Worm (Caenorhabditis elegans) whole organism, young adult: ENCODE measurements around the gene C15H11.10.

Source experiments
- B0019.2 ChIP-seq: fragments of 200-800 bp; sonication (Bioruptor generic); conservative IDR thresholded peaks from 2 replicates; pipeline ENCODE4 v1.3.6; 2022; ENCODE audit warnings: missing genetic modification reagents, missing genetic modification characterization, missing compliant biosample characterization
- B0336.3 ChIP-seq: fragments of 200-800 bp; sonication (Bioruptor generic); IDR thresholded peaks from 2 replicates; pipeline ENCODE4 v1.3.6; 2022; ENCODE audit warnings: missing genetic modification characterization, missing compliant biosample characterization
- C06A6.2 ChIP-seq: fragments of 200-800 bp; sonication (Bioruptor generic); conservative IDR thresholded peaks from 2 replicates; pipeline ENCODE4 v1.3.6; 2022; ENCODE audit warnings: missing genetic modification characterization, missing compliant biosample characterization
- F10E7.11 ChIP-seq: sonication (generic microtip); optimal IDR thresholded peaks from 2 replicates; lab custom pipeline; 2017; ENCODE audit warnings: mild to moderate bottlenecking, missing genetic modification characterization, moderate library complexity, missing compliant biosample characterization
- F23B12.7 ChIP-seq: sonication (generic microtip); optimal IDR thresholded peaks from 2 replicates; lab custom pipeline; 2017; ENCODE audit warnings: missing genetic modification characterization, mild to moderate bottlenecking, missing compliant biosample characterization, antibody characterized with exemption, moderate library complexity; ENCODE audit not compliant: insufficient read depth
- F33H1.4 ChIP-seq: fragments of 200-800 bp; sonication (Bioruptor generic); IDR thresholded peaks from 2 replicates; pipeline ENCODE4 v1.3.6; 2022; ENCODE audit warnings: missing genetic modification reagents, missing genetic modification characterization, missing compliant biosample characterization
- Y53G8AR.9 ChIP-seq: fragments of 200-800 bp; sonication (Bioruptor generic); conservative IDR thresholded peaks from 2 replicates; pipeline ENCODE4 v1.3.6; 2022; ENCODE audit warnings: missing genetic modification reagents, missing genetic modification characterization, missing compliant biosample characterization
- ZK185.1 ChIP-seq: sonication (generic microtip); optimal IDR thresholded peaks from 2 replicates; lab custom pipeline; 2016; ENCODE audit warnings: mild to moderate bottlenecking, missing genetic modification characterization, missing compliant biosample characterization; ENCODE audit not compliant: poor library complexity, severe bottlenecking
- atf-7 ChIP-seq: sonication (generic microtip); optimal IDR thresholded peaks from 2 replicates; lab custom pipeline; 2017; ENCODE audit warnings: mild to moderate bottlenecking, missing genetic modification characterization, missing compliant biosample characterization
- athp-1 ChIP-seq: sonication (generic microtip); optimal IDR thresholded peaks from 2 replicates; lab custom pipeline; 2017; ENCODE audit warnings: mild to moderate bottlenecking, missing genetic modification characterization, missing compliant biosample characterization
- attf-5 ChIP-seq: fragments of 200-800 bp; sonication (Bioruptor generic); optimal IDR thresholded peaks from 2 replicates; lab custom pipeline; 2018; ENCODE audit warnings: mild to moderate bottlenecking, missing genetic modification characterization, missing compliant biosample characterization
- attf-6 ChIP-seq: fragments of 200-800 bp; sonication (Bioruptor generic); IDR thresholded peaks from 2 replicates; pipeline ENCODE4 v1.3.6; 2022; ENCODE audit warnings: missing genetic modification reagents, missing genetic modification characterization, missing compliant biosample characterization
- cebp-2 ChIP-seq: fragments of 200-800 bp; sonication (Bioruptor generic); IDR thresholded peaks from 2 replicates; pipeline ENCODE4 v1.3.6; 2022; ENCODE audit warnings: missing genetic modification characterization, missing compliant biosample characterization
- ceh-27 ChIP-seq: fragments of 200-800 bp; sonication (Bioruptor generic); optimal IDR thresholded peaks from 2 replicates; lab custom pipeline; 2018; ENCODE audit warnings: mild to moderate bottlenecking, missing genetic modification characterization, moderate library complexity, missing compliant biosample characterization
- ceh-40 ChIP-seq: fragments of 200-800 bp; sonication (Bioruptor generic); IDR thresholded peaks from 2 replicates; pipeline ENCODE4 v1.3.6; 2022; ENCODE audit warnings: missing genetic modification characterization, missing compliant biosample characterization
- ceh-58 ChIP-seq: fragments of 200-800 bp; sonication (Bioruptor generic); IDR thresholded peaks from 2 replicates; pipeline ENCODE4 v1.3.6; 2022; ENCODE audit warnings: missing genetic modification characterization, missing compliant biosample characterization
- dox-1 ChIP-seq: fragments of 200-800 bp; sonication (Bioruptor generic); IDR thresholded peaks from 2 replicates; pipeline ENCODE4 v1.3.6; 2022; ENCODE audit warnings: missing genetic modification reagents, missing genetic modification characterization, missing compliant biosample characterization
- dpff-1 ChIP-seq: sonication (generic microtip); optimal IDR thresholded peaks from 2 replicates; lab custom pipeline; 2017; ENCODE audit warnings: mild to moderate bottlenecking, missing genetic modification characterization, missing compliant biosample characterization
- egl-18 ChIP-seq: fragments of 200-800 bp; sonication (Bioruptor generic); IDR thresholded peaks from 2 replicates; pipeline ENCODE4 v1.3.6; 2022; ENCODE audit warnings: missing genetic modification reagents, missing genetic modification characterization, missing compliant biosample characterization
- ets-4 ChIP-seq: fragments of 200-800 bp; sonication (Bioruptor generic); optimal IDR thresholded peaks from 2 replicates; lab custom pipeline; 2018; ENCODE audit warnings: mild to moderate bottlenecking, missing genetic modification characterization, missing compliant biosample characterization
- fkh-3 ChIP-seq: sonication (generic microtip); optimal IDR thresholded peaks from 2 replicates; lab custom pipeline; 2016; ENCODE audit warnings: mild to moderate bottlenecking, missing genetic modification characterization, missing compliant biosample characterization
- him-1 ChIP-seq: sonication (generic microtip); optimal IDR thresholded peaks from 2 replicates; lab custom pipeline; 2016; ENCODE audit warnings: missing genotype, missing genetic modification reagents, missing genetic modification characterization, missing compliant biosample characterization
- hlh-26 ChIP-seq: fragments of 200-800 bp; sonication (Bioruptor generic); conservative IDR thresholded peaks from 2 replicates; pipeline ENCODE4 v1.3.6; 2022; ENCODE audit warnings: missing genetic modification reagents, missing genetic modification characterization, missing compliant biosample characterization
- hmg-20 ChIP-seq: fragments of 200-800 bp; sonication (Bioruptor generic); IDR thresholded peaks from 2 replicates; pipeline ENCODE4 v1.3.6; 2022; ENCODE audit warnings: missing genetic modification reagents, missing genetic modification characterization, missing compliant biosample characterization
- hrde-1 ChIP-seq: sonication (generic microtip); optimal IDR thresholded peaks from 2 replicates; lab custom pipeline; 2016; ENCODE audit warnings: missing genetic modification characterization, mild to moderate bottlenecking, missing compliant biosample characterization, moderate library complexity, missing genotype, missing genetic modification reagents, borderline replicate concordance
- let-526 ChIP-seq: fragments of 200-800 bp; sonication (Bioruptor generic); IDR thresholded peaks from 2 replicates; pipeline ENCODE4 v1.3.6; 2022; ENCODE audit warnings: missing genetic modification reagents, missing genetic modification characterization, missing compliant biosample characterization
- lin-40 ChIP-seq: sonication (generic microtip); optimal IDR thresholded peaks from 2 replicates; lab custom pipeline; 2016; ENCODE audit warnings: missing genetic modification characterization, mild to moderate bottlenecking, missing compliant biosample characterization, missing genotype, missing genetic modification reagents
- lin-54 ChIP-seq: fragments of 200-800 bp; sonication (Bioruptor generic); optimal IDR thresholded peaks from 2 replicates; lab custom pipeline; 2018; ENCODE audit warnings: mild to moderate bottlenecking, missing genetic modification characterization, missing compliant biosample characterization
- lsy-27 ChIP-seq: sonication (generic microtip); optimal IDR thresholded peaks from 2 replicates; lab custom pipeline; 2017; ENCODE audit warnings: missing genetic modification characterization, mild to moderate bottlenecking, missing compliant biosample characterization, antibody characterized with exemption, missing genotype, borderline replicate concordance; ENCODE audit not compliant: insufficient read depth
- mcd-1 ChIP-seq: fragments of 200-800 bp; sonication (Bioruptor generic); IDR thresholded peaks from 2 replicates; pipeline ENCODE4 v1.3.6; 2022; ENCODE audit warnings: missing genetic modification reagents, missing genetic modification characterization, missing compliant biosample characterization
- mel-28 ChIP-seq: sonication (generic microtip); optimal IDR thresholded peaks from 2 replicates; lab custom pipeline; 2016; ENCODE audit warnings: borderline replicate concordance, mild to moderate bottlenecking, missing genetic modification characterization, missing compliant biosample characterization
- mxl-1 ChIP-seq: sonication (generic microtip); optimal IDR thresholded peaks from 2 replicates; lab custom pipeline; 2016; ENCODE audit warnings: missing genetic modification characterization, missing compliant biosample characterization
- nfya-1 ChIP-seq: sonication (generic microtip); optimal IDR thresholded peaks from 2 replicates; lab custom pipeline; 2017; ENCODE audit warnings: antibody characterized with exemption, missing compliant biosample characterization, missing genetic modification characterization, borderline replicate concordance; ENCODE audit not compliant: insufficient read depth
- nhr-120 ChIP-seq: fragments of 200-800 bp; sonication (Bioruptor generic); IDR thresholded peaks from 2 replicates; pipeline ENCODE4 v1.3.6; 2022; ENCODE audit warnings: missing genetic modification characterization, missing compliant biosample characterization
- nhr-90 ChIP-seq: sonication (generic microtip); optimal IDR thresholded peaks from 2 replicates; lab custom pipeline; 2016; ENCODE audit warnings: missing genotype, mild to moderate bottlenecking, missing genetic modification characterization, missing compliant biosample characterization
- pbrm-1 ChIP-seq: fragments of 200-800 bp; sonication (Bioruptor generic); IDR thresholded peaks from 2 replicates; pipeline ENCODE4 v1.3.6; 2022; ENCODE audit warnings: missing genetic modification reagents, missing genetic modification characterization, missing compliant biosample characterization
- sdz-38 ChIP-seq: sonication (generic microtip); optimal IDR thresholded peaks from 2 replicates; lab custom pipeline; 2016; ENCODE audit warnings: missing genotype, missing genetic modification characterization, missing compliant biosample characterization
- snpc-3.4 ChIP-seq: sonication (generic microtip); optimal IDR thresholded peaks from 2 replicates; lab custom pipeline; 2017; ENCODE audit warnings: missing genetic modification characterization, mild to moderate bottlenecking, missing compliant biosample characterization, antibody characterized with exemption, moderate library complexity, missing genotype, missing genetic modification reagents
- snpc-4 ChIP-seq, 5 experiments: fragments of 150-350 bp in 1 of 5; sonication (generic microtip) in 4 of 5; optimal IDR thresholded peaks; 2 replicates each; lab custom pipeline; 2014 to 2018; ENCODE audit warnings: missing genetic modification characterization in 5 of 5, missing biosample characterization in 3 of 5, antibody characterized with exemption in 2 of 5, mild to moderate bottlenecking in 2 of 5, missing compliant biosample characterization in 2 of 5, missing genotype in 2 of 5, moderate library complexity in 2 of 5, missing genetic modification reagents in 1 of 5
- tbp1 ChIP-seq: fragments of 200-800 bp; sonication (Bioruptor generic); optimal IDR thresholded peaks from 2 replicates; lab custom pipeline; 2018; ENCODE audit warnings: mild to moderate bottlenecking, missing genetic modification characterization, missing compliant biosample characterization
- zfh-2 ChIP-seq: fragments of 200-800 bp; sonication (Bioruptor generic); conservative IDR thresholded peaks from 2 replicates; pipeline ENCODE4 v1.3.6; 2022; ENCODE audit warnings: missing genetic modification reagents, missing genetic modification characterization, missing compliant biosample characterization
- ztf-18 ChIP-seq: sonication (generic microtip); optimal IDR thresholded peaks from 2 replicates; lab custom pipeline; 2016; ENCODE audit warnings: missing genotype, mild to moderate bottlenecking, missing genetic modification characterization, missing compliant biosample characterization
- ztf-6 ChIP-seq: fragments of 200-800 bp; sonication (Bioruptor generic); IDR thresholded peaks from 2 replicates; pipeline ENCODE4 v1.3.6; 2022; ENCODE audit warnings: missing genetic modification reagents, missing genetic modification characterization, missing compliant biosample characterization

C15H11.10 gene

ce11 chrV:14350949-14351348 is 41.0 kb upstream of the C15H11.10 start (continued):
- TF ChIP-seq F23B12.7 (tag; lab: Kevin White, UChicago) (no peak), let-526 (GFP tag; lab: Robert Waterston, UW) (0 out of 2 replicates have a peak, but pooled peaks have one; percentile 38), ceh-40 (0 out of 2 replicates have a peak, but pooled peaks have one; percentile 23), pbrm-1 (GFP tag; lab: Robert Waterston, UW) (peak; percentile 68; the same call in 1 of the 2 replicates), snpc-4 (GFP tag; optimal IDR thresholded peaks at IDR 0.05; lab: Kevin White, UChicago) (no peak), snpc-4 (tag; optimal IDR thresholded peaks at IDR 0.05; lab: Kevin White, UChicago) (peak; percentile 27 to 70 (median 58)), attf-6 (GFP tag; lab: Robert Waterston, UW) (no peak), B0019.2 (no peak), snpc-3.4 (tag; lab: Kevin White, UChicago) (no peak), attf-5 (peak; percentile 95), C06A6.2 (GFP tag; lab: Robert Waterston, UW) (peak; percentile 59; the same call in 1 of the 2 replicates), ZK185.1 (tag; lab: Kevin White, UChicago) (peak; percentile 72), cebp-2 (GFP tag; lab: Robert Waterston, UW) (no peak), ceh-58 (GFP tag; lab: Robert Waterston, UW) (no peak), B0336.3 (peak; percentile 71), mxl-1 (tag; lab: Kevin White, UChicago) (no peak), ceh-27 (GFP tag; lab: Kevin White, UChicago) (peak; percentile 87), lin-40 (tag; lab: Kevin White, UChicago) (peak; percentile 77), him-1 (no peak), nhr-120 (no peak), Y53G8AR.9 (GFP tag; lab: Robert Waterston, UW) (peak; percentile 55), athp-1 (tag; lab: Kevin White, UChicago) (no peak), lsy-27 (tag; lab: Kevin White, UChicago) (no peak), lin-54 (GFP tag; lab: Kevin White, UChicago) (peak; percentile 77), mel-28 (no peak), hmg-20 (GFP tag; lab: Robert Waterston, UW) (peak; percentile 52; the same call in 1 of the 2 replicates), dox-1 (GFP tag; lab: Robert Waterston, UW) (peak; percentile 90), F33H1.4 (GFP tag; lab: Robert Waterston, UW) (no peak), egl-18 (no peak), F10E7.11 (no peak), dpff-1 (no peak), zfh-2 (GFP tag; lab: Robert Waterston, UW) (peak; percentile 99), nfya-1 (tag; lab: Kevin White, UChicago) (no peak), hlh-26 (GFP tag; lab: Robert Waterston, UW) (no peak), sdz-38 (tag; lab: Kevin White, UChicago) (no peak), ztf-18 (tag; lab: Kevin White, UChicago) (peak; percentile 86), hrde-1 (no peak), tbp1 (GFP tag; lab: Kevin White, UChicago) (peak; percentile 58), ztf-6 (GFP tag; lab: Robert Waterston, UW) (no peak; the same call in 1 of the 2 replicates), fkh-3 (tag; lab: Kevin White, UChicago) (no peak), mcd-1 (GFP tag; lab: Robert Waterston, UW) (peak; percentile 93), nhr-90 (peak; percentile 80), ets-4 (GFP tag; lab: Kevin White, UChicago) (peak; percentile 84), atf-7 (tag; lab: Kevin White, UChicago) (peak; percentile 76)
